Fruit fly (Drosophila melanogaster) whole organism, embryonic: ENCODE data around the gene et.

Experiments used
- CG10321 ChIP-seq: fragments of 200-800 bp; sonication (Bioruptor generic); IDR thresholded peaks from 2 replicates; pipeline ENCODE4 v1.3.6; 2022; ENCODE audit warnings: missing biosample characterization, missing genetic modification characterization
- CG4707 ChIP-seq: fragments of 200-800 bp; sonication (Bioruptor generic); optimal IDR thresholded peaks from 2 replicates; lab custom pipeline; 2018; ENCODE audit warnings: missing biosample characterization, mild to moderate bottlenecking, missing genetic modification characterization, moderate library complexity
- CG6854 ChIP-seq: fragments of 200-800 bp; sonication (Bioruptor generic); optimal IDR thresholded peaks from 3 replicates; lab custom pipeline; 2017; ENCODE audit warnings: missing biosample characterization, mild to moderate bottlenecking, missing genetic modification characterization
- E2f2 ChIP-seq: fragments of 200-800 bp; sonication (Bioruptor generic); IDR thresholded peaks from 2 replicates; pipeline ENCODE4 v1.3.6; 2022; ENCODE audit warnings: missing biosample characterization, missing genetic modification characterization
- br ChIP-seq: fragments of >200 bp; optimal IDR thresholded peaks from 2 replicates; lab custom pipeline; 2017
- jumu ChIP-seq: fragments of 200-800 bp; sonication (Bioruptor generic); optimal IDR thresholded peaks from 3 replicates; lab custom pipeline; 2016; ENCODE audit warnings: missing biosample characterization, missing genetic modification characterization
- repo ChIP-seq: fragments of 200-800 bp; sonication (Bioruptor generic); optimal IDR thresholded peaks from 2 replicates; lab custom pipeline; 2016; ENCODE audit warnings: missing biosample characterization, missing genetic modification characterization
- sim ChIP-seq: fragments of 200-800 bp; sonication (Bioruptor generic); IDR thresholded peaks from 2 replicates; pipeline ENCODE4 v1.3.6; 2022; ENCODE audit warnings: missing biosample characterization, missing genetic modification characterization
- slp2 ChIP-seq: fragments of 200-800 bp; sonication (Bioruptor generic); optimal IDR thresholded peaks from 2 replicates; lab custom pipeline; 2016; ENCODE audit warnings: missing biosample characterization, missing genetic modification characterization
- zfh2 ChIP-seq: fragments of 200-800 bp; sonication (Bioruptor generic); optimal IDR thresholded peaks from 2 replicates; lab custom pipeline; 2016; ENCODE audit warnings: missing biosample characterization, missing genetic modification characterization

- peak; percentile 55 for TF ChIP-seq jumu
- no peak for TF ChIP-seq sim
- peak; percentile 49 for TF ChIP-seq CG6854
- TF ChIP-seq slp2, result no peak
- TF ChIP-seq zfh2, result peak; percentile 27
- TF ChIP-seq CG10321 (GFP tag; lab: Robert Waterston, UW), result no peak
- peak; percentile 39 for TF ChIP-seq E2f2
- TF ChIP-seq CG4707 (GFP tag; lab: Kevin White, UChicago), result no peak
- TF ChIP-seq br (lab: Kevin White, UChicago), result no peak
- TF ChIP-seq repo (GFP tag; lab: Kevin White, UChicago), result no peak
These were observed 7.6 kb upstream of the et start, which contains the start of the genes dome and Ubqn for dm6 chrX:19683040-19683875.
